Worm (Caenorhabditis elegans) whole organism, early embryonic: ENCODE results near the gene grl-23.

ENCODE experiments used
- B0310.2 ChIP-seq: sonication (generic microtip); optimal IDR thresholded peaks from 2 replicates; lab custom pipeline; 2016; ENCODE audit warnings: mild to moderate bottlenecking, missing genetic modification characterization, missing compliant biosample characterization
- F13C5.2 ChIP-seq: sonication (generic microtip); optimal IDR thresholded peaks from 2 replicates; lab custom pipeline; 2017; ENCODE audit warnings: mild to moderate bottlenecking, missing genetic modification characterization, inconsistent platforms, missing compliant biosample characterization
- aly-1 ChIP-seq: sonication (generic microtip); optimal IDR thresholded peaks from 2 replicates; lab custom pipeline; 2016; ENCODE audit warnings: missing genetic modification characterization, missing compliant biosample characterization
- ama-1 ChIP-seq: fragments of 150-350 bp; optimal IDR thresholded peaks from 2 replicates; lab custom pipeline; 2014
- ceh-13 ChIP-seq: fragments of 200-800 bp; sonication (Bioruptor generic); optimal IDR thresholded peaks from 2 replicates; lab custom pipeline; 2018; ENCODE audit warnings: mild to moderate bottlenecking, missing genetic modification characterization, missing compliant biosample characterization
- ceh-36 ChIP-seq: sonication (generic microtip); optimal IDR thresholded peaks from 2 replicates; lab custom pipeline; 2016; ENCODE audit warnings: missing genetic modification characterization, inconsistent platforms, missing compliant biosample characterization
- ets-7 ChIP-seq: sonication (generic microtip); optimal IDR thresholded peaks from 2 replicates; lab custom pipeline; 2016; ENCODE audit warnings: missing genotype, missing genetic modification characterization, missing compliant biosample characterization
- flt-1 ChIP-seq: fragments of 200-800 bp; sonication (Bioruptor generic); IDR thresholded peaks from 2 replicates; pipeline ENCODE4 v1.3.6; 2022; ENCODE audit warnings: missing genetic modification characterization, missing compliant biosample characterization
- hmbx-1 ChIP-seq: sonication (generic microtip); optimal IDR thresholded peaks from 2 replicates; lab custom pipeline; 2016; ENCODE audit warnings: mild to moderate bottlenecking, missing genetic modification characterization, missing compliant biosample characterization
- hmg-4 ChIP-seq: fragments of 200-800 bp; sonication (Bioruptor generic); optimal IDR thresholded peaks from 2 replicates; lab custom pipeline; 2018; ENCODE audit warnings: mild to moderate bottlenecking, missing genetic modification characterization, missing compliant biosample characterization
- hnd-1 ChIP-seq: sonication (generic microtip); optimal IDR thresholded peaks from 2 replicates; lab custom pipeline; 2016; ENCODE audit warnings: missing genetic modification characterization, missing compliant biosample characterization
- pes-1 ChIP-seq: fragments of 200-800 bp; sonication (Bioruptor generic); IDR thresholded peaks from 2 replicates; pipeline ENCODE4 v1.3.6; 2022; ENCODE audit warnings: missing genetic modification reagents, missing genetic modification characterization, missing compliant biosample characterization
- scrt-1 ChIP-seq: fragments of 200-800 bp; sonication (Bioruptor generic); IDR thresholded peaks from 2 replicates; pipeline ENCODE4 v1.3.6; 2022; ENCODE audit warnings: missing genetic modification characterization, missing compliant biosample characterization
- sea-1 ChIP-seq: fragments of 200-800 bp; sonication (Bioruptor generic); conservative IDR thresholded peaks from 2 replicates; pipeline ENCODE4 v1.3.6; 2022; ENCODE audit warnings: missing genetic modification characterization, missing compliant biosample characterization
- tbx-11 ChIP-seq: fragments of 200-800 bp; sonication (Bioruptor generic); IDR thresholded peaks from 2 replicates; pipeline ENCODE4 v1.3.6; 2022; ENCODE audit warnings: missing genetic modification characterization, missing compliant biosample characterization
- tbx-37 ChIP-seq: fragments of 200-800 bp; sonication (Bioruptor generic); conservative IDR thresholded peaks from 2 replicates; pipeline ENCODE4 v1.3.6; 2022; ENCODE audit warnings: missing genetic modification reagents, missing genetic modification characterization, missing compliant biosample characterization
- tra-4 ChIP-seq: sonication (generic microtip); optimal IDR thresholded peaks from 2 replicates; lab custom pipeline; 2017; ENCODE audit warnings: missing genetic modification characterization, missing compliant biosample characterization

grl-23 gene

ce11 chrV:12548830-12549229 is 27.9 kb downstream of the grl-23 start:
- TF ChIP-seq B0310.2, result no peak
- TF ChIP-seq flt-1, result no peak
- TF ChIP-seq ets-7, result no peak
- TF ChIP-seq scrt-1 (GFP tag; lab: Robert Waterston, UW), result no peak
- no peak for TF ChIP-seq hmg-4 (GFP tag; lab: Kevin White, UChicago)
- no peak for TF ChIP-seq tbx-37
- no peak for TF ChIP-seq ama-1 (lab: Kevin White, UChicago)
- TF ChIP-seq F13C5.2, result no peak
- no peak for TF ChIP-seq tbx-11
- TF ChIP-seq ceh-36 (tag; lab: Kevin White, UChicago), result no peak

ce11 chrV:12542683-12543319 is 33.9 kb downstream of the grl-23 start:
- no peak for TF ChIP-seq F13C5.2
- no peak for TF ChIP-seq hnd-1 (tag; lab: Kevin White, UChicago)
- TF ChIP-seq sea-1 (GFP tag; lab: Robert Waterston, UW), result no peak
- TF ChIP-seq hmbx-1 (tag; lab: Kevin White, UChicago), result no peak
- no peak for TF ChIP-seq pes-1 (GFP tag; lab: Robert Waterston, UW)
- TF ChIP-seq tbx-37, result no peak

- TF ChIP-seq ama-1 (lab: Kevin White, UChicago) (no peak), pes-1 (GFP tag; lab: Robert Waterston, UW) (no peak), hmbx-1 (tag; lab: Kevin White, UChicago) (no peak), ceh-13 (GFP tag; lab: Kevin White, UChicago) (no peak), scrt-1 (GFP tag; lab: Robert Waterston, UW) (no peak), flt-1 (no peak)
Observed at ce11 chrV:12541207-12541606, 35.5 kb downstream of the grl-23 start.

ce11 chrV:12540739-12541138 is 36.0 kb downstream of the grl-23 start, which contains the start of gene F45D3.2:
Gene F45D3.2, plus strand, starts transcription at chrV:12541039.
- no peak for TF ChIP-seq tra-4
- TF ChIP-seq pes-1 (GFP tag; lab: Robert Waterston, UW), result no peak
- no peak for TF ChIP-seq sea-1 (GFP tag; lab: Robert Waterston, UW)
- TF ChIP-seq F13C5.2, result no peak
- TF ChIP-seq tbx-11, result no peak
- TF ChIP-seq tbx-37, result no peak
- no peak for TF ChIP-seq aly-1 (tag; lab: Kevin White, UChicago)

- TF ChIP-seq scrt-1 (GFP tag; lab: Robert Waterston, UW) (no peak), ama-1 (lab: Kevin White, UChicago) (no peak), hnd-1 (tag; lab: Kevin White, UChicago) (no peak)
Observed at ce11 chrV:12540018-12540417, 36.7 kb downstream of the grl-23 start.

- TF ChIP-seq pes-1 (GFP tag; lab: Robert Waterston, UW), result no peak
- no peak for TF ChIP-seq aly-1 (tag; lab: Kevin White, UChicago)
- no peak for TF ChIP-seq sea-1 (GFP tag; lab: Robert Waterston, UW)
Observed at ce11 chrV:12538984-12539852, 37.5 kb downstream of the grl-23 start.

ce11 chrV:12537505-12537904 is 39.2 kb downstream of the grl-23 start:
- TF ChIP-seq tbx-37 (no peak), F13C5.2 (no peak), pes-1 (GFP tag; lab: Robert Waterston, UW) (no peak), flt-1 (no peak), hmg-4 (GFP tag; lab: Kevin White, UChicago) (no peak), ceh-36 (tag; lab: Kevin White, UChicago) (no peak), scrt-1 (GFP tag; lab: Robert Waterston, UW) (no peak), aly-1 (tag; lab: Kevin White, UChicago) (no peak), hmbx-1 (tag; lab: Kevin White, UChicago) (no peak), ets-7 (no peak), tbx-11 (no peak)

ce11 chrV:12536409-12537038 is 40.2 kb downstream of the grl-23 start:
- no peak for TF ChIP-seq ceh-36 (tag; lab: Kevin White, UChicago)
- TF ChIP-seq hnd-1 (tag; lab: Kevin White, UChicago), result no peak
- TF ChIP-seq tra-4, result no peak
- no peak for TF ChIP-seq aly-1 (tag; lab: Kevin White, UChicago)

- TF ChIP-seq hmg-4 (GFP tag; lab: Kevin White, UChicago) (no peak), aly-1 (tag; lab: Kevin White, UChicago) (no peak), scrt-1 (GFP tag; lab: Robert Waterston, UW) (no peak), flt-1 (no peak), tbx-11 (no peak), F13C5.2 (no peak), ceh-13 (GFP tag; lab: Kevin White, UChicago) (no peak), ceh-36 (tag; lab: Kevin White, UChicago) (no peak), hmbx-1 (tag; lab: Kevin White, UChicago) (no peak), tra-4 (no peak), B0310.2 (no peak), sea-1 (GFP tag; lab: Robert Waterston, UW) (no peak), ets-7 (no peak), hnd-1 (tag; lab: Kevin White, UChicago) (no peak)
Observed at ce11 chrV:12534941-12535340, 41.8 kb downstream of the grl-23 start.
